Worm (Caenorhabditis elegans): ENCODE data around the gene ZK666.15.

ZK666.15 gene

DNA sequence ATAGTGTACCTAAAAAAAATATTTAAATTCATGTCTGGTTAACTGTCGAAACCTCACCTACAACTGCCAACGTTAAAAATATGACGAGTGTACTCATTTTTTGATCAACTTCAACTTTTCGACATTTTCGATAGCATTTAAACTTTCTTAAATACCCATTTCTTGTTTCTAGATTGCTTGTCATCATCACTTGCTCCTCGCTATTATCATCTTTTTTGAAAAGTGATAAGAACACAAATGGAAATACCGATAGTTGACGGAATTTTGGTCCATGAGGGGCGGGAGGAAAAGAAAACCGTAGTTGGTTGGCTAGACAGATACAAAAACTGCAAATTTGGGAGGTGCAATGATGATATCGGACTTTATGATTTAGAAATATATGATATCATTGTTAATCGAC lies 16.7 kb upstream of the ZK666.15 start, which contains the start of gene clec-143:
clec-143 (minus strand) TSS at position 139 of the 400 bp plus-strand sequence.
- TF ChIP-seq med-1 (GFP tag; optimal IDR thresholded peaks at IDR 0.05; ENCODE audit: insufficient read depth) (no peak), ztf-23 (GFP tag; IDR thresholded peaks at IDR 0.05) (no peak), klf-2 (GFP tag; conservative IDR thresholded peaks at IDR 0.05) (no peak), flt-1 (GFP tag; IDR thresholded peaks at IDR 0.05) (no peak), ref-1 (GFP tag; conservative IDR thresholded peaks at IDR 0.05) (no peak), ztf-29 (GFP tag; IDR thresholded peaks at IDR 0.05) (no peak), cog-1 (tag; optimal IDR thresholded peaks at IDR 0.05) (no peak), tab-1 (GFP tag; IDR thresholded peaks at IDR 0.05) (no peak), T22C8.4 (GFP tag; IDR thresholded peaks at IDR 0.05) (no peak)

DNA sequence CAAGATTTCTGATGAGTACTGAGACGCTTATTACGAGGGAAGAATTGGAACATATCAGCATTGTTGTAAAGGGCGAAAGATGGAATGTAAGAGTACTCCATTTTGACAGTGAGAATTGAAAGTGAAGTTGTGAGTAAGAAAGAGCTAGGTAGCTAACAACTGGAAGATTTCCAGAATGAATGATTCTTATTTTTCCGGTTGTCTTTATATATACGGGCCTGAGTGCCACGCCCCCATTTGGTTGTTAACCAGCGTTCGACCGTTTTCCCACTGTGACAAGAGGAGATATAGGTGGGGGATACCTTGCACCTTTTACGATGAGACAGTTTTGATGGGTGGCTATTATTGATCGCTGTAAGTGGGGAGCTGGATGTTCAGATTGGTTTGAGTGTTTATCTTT lies 15.6 kb upstream of the ZK666.15 start, which contains the start of gene ZK666.1:
ZK666.1 (minus strand) TSS at position 101 of the 400 bp plus-strand sequence.
- no peak for TF ChIP-seq ztf-29 (GFP tag; IDR thresholded peaks at IDR 0.05)

DNA sequence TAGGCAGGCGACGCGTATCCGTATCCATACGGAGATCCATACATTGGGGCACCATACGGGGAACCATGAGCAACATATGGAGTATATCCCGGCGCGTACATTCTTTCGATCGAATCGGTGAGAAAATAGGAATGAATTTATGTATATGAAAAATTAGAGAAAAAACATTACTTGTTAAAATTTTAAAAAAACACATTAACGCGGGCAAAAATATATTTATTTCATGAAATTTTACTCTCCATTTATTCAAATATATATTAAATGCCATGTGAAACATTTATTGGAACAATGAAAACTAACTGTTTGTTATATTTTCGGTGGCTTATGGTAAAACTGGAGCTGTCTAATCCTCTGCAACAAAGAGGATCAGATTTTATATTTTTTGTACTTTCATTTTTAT lies 15.0 kb upstream of the ZK666.15 start, which contains the start of gene ZK666.2:
ZK666.2 (minus strand) TSS at position 101 of the 400 bp plus-strand sequence.
- TF ChIP-seq T22C8.4 (GFP tag; IDR thresholded peaks at IDR 0.05) (no peak), ztf-23 (GFP tag; IDR thresholded peaks at IDR 0.05) (no peak), flt-1 (GFP tag; IDR thresholded peaks at IDR 0.05) (no peak), klf-2 (GFP tag; conservative IDR thresholded peaks at IDR 0.05) (no peak)

DNA sequence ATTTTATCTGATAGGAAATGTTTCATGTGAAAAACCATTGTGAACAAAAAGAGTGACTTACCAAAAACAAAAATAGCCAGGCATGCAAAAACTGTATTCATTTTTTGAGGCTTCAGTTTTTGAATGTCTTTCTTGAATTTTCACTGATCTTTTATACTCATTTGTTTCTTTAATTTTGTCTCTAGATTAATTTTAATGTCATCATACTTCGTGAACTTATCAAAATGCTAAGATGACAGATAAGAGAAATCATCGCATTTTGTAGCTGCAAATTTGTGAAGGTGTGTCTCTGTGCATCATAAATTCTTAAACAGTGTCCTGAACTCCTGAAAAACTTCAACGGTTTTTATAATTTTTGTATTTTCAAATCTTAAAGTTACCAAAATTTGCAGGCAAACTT lies 10.8 kb upstream of the ZK666.15 start, which contains the start of gene clec-58:
clec-58 (minus strand) TSS at position 101 of the 400 bp plus-strand sequence.
- TF ChIP-seq med-1 (GFP tag; optimal IDR thresholded peaks at IDR 0.05; ENCODE audit: insufficient read depth) (no peak), cog-1 (tag; optimal IDR thresholded peaks at IDR 0.05) (no peak), ztf-23 (GFP tag; IDR thresholded peaks at IDR 0.05) (no peak), ztf-29 (GFP tag; IDR thresholded peaks at IDR 0.05) (no peak), tab-1 (GFP tag; IDR thresholded peaks at IDR 0.05) (no peak), flt-1 (GFP tag; IDR thresholded peaks at IDR 0.05) (no peak), ref-1 (GFP tag; conservative IDR thresholded peaks at IDR 0.05) (no peak), T22C8.4 (GFP tag; IDR thresholded peaks at IDR 0.05) (no peak), klf-2 (GFP tag; conservative IDR thresholded peaks at IDR 0.05) (no peak)

- no peak for TF ChIP-seq med-1 (GFP tag; optimal IDR thresholded peaks at IDR 0.05; ENCODE audit: insufficient read depth)
- TF ChIP-seq flt-1 (GFP tag; IDR thresholded peaks at IDR 0.05): no peak
- no peak for TF ChIP-seq T22C8.4 (GFP tag; IDR thresholded peaks at IDR 0.05)
- TF ChIP-seq tab-1 (GFP tag; IDR thresholded peaks at IDR 0.05): no peak
- no peak for TF ChIP-seq ztf-29 (GFP tag; IDR thresholded peaks at IDR 0.05)
- no peak for TF ChIP-seq klf-2 (GFP tag; conservative IDR thresholded peaks at IDR 0.05)
- TF ChIP-seq ref-1 (GFP tag; conservative IDR thresholded peaks at IDR 0.05): no peak
Measured at ce11 chrII:10476959-10477358, 9.9 kb upstream of the ZK666.15 start, which contains the start of gene ZK666.4. Gene ZK666.4, plus strand, starts transcription at chrII:10477259.

DNA sequence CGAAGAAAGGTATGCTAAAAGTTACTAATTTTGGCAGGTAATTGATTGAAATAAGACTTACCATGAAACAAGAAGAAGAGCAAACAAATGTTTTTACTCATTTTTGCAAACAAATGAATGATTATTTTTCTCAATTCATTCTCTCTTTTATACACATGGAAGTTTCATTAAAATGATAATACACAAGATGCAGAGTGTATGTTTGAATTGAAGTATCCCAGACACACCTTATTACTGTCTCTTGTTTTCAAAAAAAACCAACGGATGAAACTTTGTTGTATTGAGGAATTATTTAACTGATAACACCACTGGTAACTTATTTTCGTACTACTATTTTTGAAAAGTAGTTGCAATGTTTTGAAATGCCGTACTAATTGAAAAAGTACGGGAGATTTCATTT lies 7.5 kb upstream of the ZK666.15 start, which contains the start of gene clec-59:
clec-59 (minus strand) TSS at position 101 of the 400 bp plus-strand sequence.
- TF ChIP-seq T22C8.4 (GFP tag; IDR thresholded peaks at IDR 0.05) (no peak), med-1 (GFP tag; optimal IDR thresholded peaks at IDR 0.05; ENCODE audit: insufficient read depth) (no peak), ztf-23 (GFP tag; IDR thresholded peaks at IDR 0.05) (no peak)

- TF ChIP-seq ztf-23 (GFP tag; IDR thresholded peaks at IDR 0.05) (no peak), ref-1 (GFP tag; conservative IDR thresholded peaks at IDR 0.05) (no peak), tab-1 (GFP tag; IDR thresholded peaks at IDR 0.05) (no peak), ztf-29 (GFP tag; IDR thresholded peaks at IDR 0.05) (no peak), T22C8.4 (GFP tag; IDR thresholded peaks at IDR 0.05) (no peak)
Measured at ce11 chrII:10480043-10480442, 6.8 kb upstream of the ZK666.15 start.

- no peak for TF ChIP-seq flt-1 (GFP tag; IDR thresholded peaks at IDR 0.05)
- no peak for TF ChIP-seq ztf-29 (GFP tag; IDR thresholded peaks at IDR 0.05)
- no peak for TF ChIP-seq cog-1 (tag; optimal IDR thresholded peaks at IDR 0.05)
- TF ChIP-seq med-1 (GFP tag; optimal IDR thresholded peaks at IDR 0.05; ENCODE audit: insufficient read depth): no peak
- no peak for TF ChIP-seq tab-1 (GFP tag; IDR thresholded peaks at IDR 0.05)
- no peak for TF ChIP-seq T22C8.4 (GFP tag; IDR thresholded peaks at IDR 0.05)
- TF ChIP-seq klf-2 (GFP tag; conservative IDR thresholded peaks at IDR 0.05): no peak
- TF ChIP-seq ref-1 (GFP tag; conservative IDR thresholded peaks at IDR 0.05): no peak
- no peak for TF ChIP-seq ztf-23 (GFP tag; IDR thresholded peaks at IDR 0.05)
Measured at ce11 chrII:10481824-10482556, 4.8 kb upstream of the ZK666.15 start, which contains the start of the genes clec-60 and ZK666.11. Gene clec-60, minus strand, starts transcription at chrII:10481874. Gene ZK666.11, plus strand, starts transcription at chrII:10482522.

- TF ChIP-seq ztf-23 (GFP tag; IDR thresholded peaks at IDR 0.05): no peak
- no peak for TF ChIP-seq cog-1 (tag; optimal IDR thresholded peaks at IDR 0.05)
- no peak for TF ChIP-seq ref-1 (GFP tag; conservative IDR thresholded peaks at IDR 0.05)
- TF ChIP-seq ztf-29 (GFP tag; IDR thresholded peaks at IDR 0.05): no peak
- TF ChIP-seq T22C8.4 (GFP tag; IDR thresholded peaks at IDR 0.05): no peak
- TF ChIP-seq tab-1 (GFP tag; IDR thresholded peaks at IDR 0.05): no peak
- TF ChIP-seq med-1 (GFP tag; optimal IDR thresholded peaks at IDR 0.05; ENCODE audit: insufficient read depth): no peak
Measured at ce11 chrII:10482899-10483298, 3.9 kb upstream of the ZK666.15 start.

DNA sequence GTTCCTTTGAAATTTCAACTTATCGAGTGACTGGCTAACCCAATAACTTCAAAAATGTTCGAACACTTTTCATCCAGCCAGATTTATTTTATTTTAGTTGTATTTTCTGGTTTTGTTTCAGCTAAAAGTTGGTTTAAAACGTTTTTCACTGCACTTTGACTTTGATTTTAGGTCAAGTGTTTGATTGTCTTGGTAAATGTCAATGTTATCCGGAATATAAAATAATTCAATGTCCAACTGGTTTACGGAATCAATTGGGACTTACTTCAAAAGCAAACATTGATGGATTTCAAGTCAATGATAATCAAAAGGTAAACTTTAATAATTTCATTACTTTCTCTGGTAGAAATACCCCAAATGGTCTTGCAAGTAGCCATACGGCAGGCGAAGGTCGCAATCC lies 3.0 kb upstream of the ZK666.15 start:
- no peak for TF ChIP-seq flt-1 (GFP tag; IDR thresholded peaks at IDR 0.05)
- TF ChIP-seq ztf-23 (GFP tag; IDR thresholded peaks at IDR 0.05): no peak
- no peak for TF ChIP-seq ref-1 (GFP tag; conservative IDR thresholded peaks at IDR 0.05)
- TF ChIP-seq T22C8.4 (GFP tag; IDR thresholded peaks at IDR 0.05): no peak
- TF ChIP-seq klf-2 (GFP tag; conservative IDR thresholded peaks at IDR 0.05): no peak
- no peak for TF ChIP-seq cog-1 (tag; optimal IDR thresholded peaks at IDR 0.05)
- TF ChIP-seq tab-1 (GFP tag; IDR thresholded peaks at IDR 0.05): no peak
- no peak for TF ChIP-seq med-1 (GFP tag; optimal IDR thresholded peaks at IDR 0.05; ENCODE audit: insufficient read depth)
- TF ChIP-seq ztf-29 (GFP tag; IDR thresholded peaks at IDR 0.05): no peak

Data from whole organism, midembryonic.